Worm (Caenorhabditis elegans) whole organism, L4 larva: ENCODE measurements around the gene flp-26.

ENCODE experiments used
- ceh-28 ChIP-seq: fragments of 150-350 bp; optimal IDR thresholded peaks from 2 replicates; lab custom pipeline; 2014; ENCODE audit warnings: missing biosample characterization, missing genetic modification reagents, missing genetic modification characterization
- ceh-82 ChIP-seq: sonication (generic microtip); optimal IDR thresholded peaks from 2 replicates; lab custom pipeline; 2017; ENCODE audit warnings: missing biosample characterization, missing genetic modification characterization
- lin-15B ChIP-seq: fragments of 150-350 bp; sonication (generic microtip); optimal IDR thresholded peaks from 3 replicates; lab custom pipeline; 2014; ENCODE audit warnings: missing biosample characterization, missing genetic modification characterization
- mes-2 ChIP-seq: sonication (generic microtip); optimal IDR thresholded peaks from 2 replicates; lab custom pipeline; 2016; ENCODE audit warnings: missing genotype, mild to moderate bottlenecking, missing genetic modification characterization, missing compliant biosample characterization; ENCODE audit not compliant: poor library complexity, severe bottlenecking
- nhr-102 ChIP-seq: sonication (generic microtip); optimal IDR thresholded peaks from 2 replicates; lab custom pipeline; 2016; ENCODE audit warnings: mild to moderate bottlenecking, missing genetic modification characterization, moderate library complexity, missing compliant biosample characterization
- nhr-237 ChIP-seq: sonication (generic microtip); optimal IDR thresholded peaks from 2 replicates; lab custom pipeline; 2017; ENCODE audit warnings: missing biosample characterization, missing genetic modification characterization
- nhr-25 ChIP-seq: sonication (generic microtip); optimal IDR thresholded peaks from 2 replicates; lab custom pipeline; 2017; ENCODE audit warnings: missing genetic modification characterization, mild to moderate bottlenecking, missing compliant biosample characterization, antibody characterized with exemption, moderate library complexity, borderline replicate concordance; ENCODE audit not compliant: insufficient read depth
- set-16 ChIP-seq: fragments of 200-800 bp; sonication (Bioruptor generic); IDR thresholded peaks from 2 replicates; pipeline ENCODE4 v1.3.6; 2022; ENCODE audit warnings: missing genetic modification reagents, missing genetic modification characterization, missing compliant biosample characterization
- skn-1 ChIP-seq: fragments of 150-350 bp; optimal IDR thresholded peaks from 2 replicates; lab custom pipeline; 2014; ENCODE audit warnings: missing biosample characterization, missing genetic modification characterization
- snpc-4 ChIP-seq: fragments of 150-350 bp; optimal IDR thresholded peaks from 2 replicates; lab custom pipeline; 2014; ENCODE audit warnings: missing biosample characterization, missing genetic modification characterization
- spr-1 ChIP-seq: sonication (generic microtip); optimal IDR thresholded peaks from 2 replicates; lab custom pipeline; 2016; ENCODE audit warnings: mild to moderate bottlenecking, missing genetic modification characterization, missing compliant biosample characterization
- unc-39 ChIP-seq: sonication (generic microtip); optimal IDR thresholded peaks from 2 replicates; lab custom pipeline; 2017; ENCODE audit warnings: missing biosample characterization, missing genetic modification characterization

ce11 chrX:7067250-7067958 lies 38.5 kb downstream of the flp-26 start:
- TF ChIP-seq nhr-102 (no peak), ceh-82 (tag; lab: Kevin White, UChicago) (no peak), set-16 (peak; percentile 55; the same call in 1 of the 2 replicates), mes-2 (tag; lab: Kevin White, UChicago) (peak; percentile 0), nhr-25 (tag; lab: Kevin White, UChicago) (no peak), unc-39 (tag; lab: Kevin White, UChicago) (no peak), nhr-237 (tag; lab: Kevin White, UChicago) (no peak), skn-1 (tag; lab: Kevin White, UChicago) (no peak), ceh-28 (no peak), spr-1 (tag; lab: Kevin White, UChicago) (no peak), snpc-4 (tag; lab: Kevin White, UChicago) (no peak), lin-15B (tag; lab: Kevin White, UChicago) (no peak)
